Fruit fly (Drosophila melanogaster) whole organism, prepupa: ENCODE data around the gene zye.
A peak's percentile ranks its signal among the peaks of the same experiment; 100 is the strongest.

Experiments used
- CG10631 ChIP-seq: fragments of 200-800 bp; sonication (Bioruptor generic); optimal IDR thresholded peaks from 2 replicates; lab custom pipeline; 2016; ENCODE audit warnings: missing biosample characterization, missing genetic modification characterization
- CG10669 ChIP-seq: fragments of 200-800 bp; sonication (Bioruptor generic); optimal IDR thresholded peaks from 3 replicates; lab custom pipeline; 2018; ENCODE audit warnings: missing biosample characterization, mild to moderate bottlenecking, missing genetic modification characterization, moderate library complexity
- CG11294 ChIP-seq: fragments of 200-800 bp; sonication (Bioruptor generic); IDR thresholded peaks from 2 replicates; pipeline ENCODE4 v1.3.6; 2022; ENCODE audit warnings: missing biosample characterization, missing genetic modification characterization
- CG11762 ChIP-seq: fragments of 200-800 bp; sonication (Bioruptor generic); optimal IDR thresholded peaks from 3 replicates; lab custom pipeline; 2016; ENCODE audit warnings: missing biosample characterization, missing genetic modification characterization; ENCODE audit not compliant: insufficient read depth
- CG11902 ChIP-seq: fragments of 200-800 bp; sonication (Bioruptor generic); optimal IDR thresholded peaks from 3 replicates; lab custom pipeline; 2016; ENCODE audit warnings: missing biosample characterization, missing genetic modification characterization
- CG15336 ChIP-seq: fragments of 200-800 bp; sonication (Bioruptor generic); IDR thresholded peaks from 2 replicates; pipeline ENCODE4 v1.3.6; 2022; ENCODE audit warnings: missing biosample characterization, missing genetic modification characterization
- CG1621 ChIP-seq: fragments of 200-800 bp; sonication (Bioruptor generic); optimal IDR thresholded peaks from 3 replicates; lab custom pipeline; 2018; ENCODE audit warnings: missing biosample characterization, mild to moderate bottlenecking, missing genetic modification characterization
- CG31627 ChIP-seq: fragments of 200-800 bp; sonication (Bioruptor generic); optimal IDR thresholded peaks from 3 replicates; lab custom pipeline; 2016; ENCODE audit warnings: missing biosample characterization, missing genetic modification characterization
- CG34406 ChIP-seq: fragments of 200-800 bp; sonication (Bioruptor generic); optimal IDR thresholded peaks from 3 replicates; lab custom pipeline; 2016; ENCODE audit warnings: missing biosample characterization, missing genetic modification characterization
- CG3919 ChIP-seq: fragments of 200-800 bp; sonication (Bioruptor generic); optimal IDR thresholded peaks from 3 replicates; lab custom pipeline; 2016; ENCODE audit warnings: missing biosample characterization, missing genetic modification characterization
- CG6163 ChIP-seq: fragments of 200-800 bp; sonication (Bioruptor generic); IDR thresholded peaks from 3 replicates; pipeline ENCODE4 v1.3.6; 2022; ENCODE audit warnings: missing biosample characterization, missing genetic modification characterization
- CG6276 ChIP-seq: fragments of 200-800 bp; sonication (Bioruptor generic); optimal IDR thresholded peaks from 2 replicates; lab custom pipeline; 2017; ENCODE audit warnings: missing biosample characterization, mild to moderate bottlenecking, missing genetic modification characterization
- CG6808 ChIP-seq: fragments of 200-800 bp; sonication (Bioruptor generic); optimal IDR thresholded peaks from 3 replicates; lab custom pipeline; 2017; ENCODE audit warnings: missing biosample characterization, missing genetic modification characterization, mild to moderate bottlenecking, moderate library complexity, missing genetic modification reagents
- CG7368 ChIP-seq: fragments of 200-800 bp; sonication (Bioruptor generic); optimal IDR thresholded peaks from 3 replicates; lab custom pipeline; 2016; ENCODE audit warnings: missing biosample characterization, missing genetic modification characterization
- CG8119 ChIP-seq: fragments of 200-800 bp; sonication (Bioruptor generic); IDR thresholded peaks from 3 replicates; pipeline ENCODE4 v1.3.6; 2022; ENCODE audit warnings: missing biosample characterization, missing genetic modification characterization
- CG8319 ChIP-seq: fragments of 200-800 bp; sonication (Bioruptor generic); optimal IDR thresholded peaks from 3 replicates; lab custom pipeline; 2016; ENCODE audit warnings: missing biosample characterization, missing genetic modification characterization
- CG8632 ChIP-seq: fragments of 200-800 bp; sonication (Bioruptor generic); optimal IDR thresholded peaks from 3 replicates; lab custom pipeline; 2016; ENCODE audit warnings: missing biosample characterization, missing genetic modification characterization
- CG9139 ChIP-seq: fragments of 200-800 bp; sonication (Bioruptor generic); optimal IDR thresholded peaks from 3 replicates; lab custom pipeline; 2017; ENCODE audit warnings: missing biosample characterization, mild to moderate bottlenecking, missing genetic modification characterization
- Eip75B ChIP-seq: fragments of 200-800 bp; sonication (Bioruptor generic); optimal IDR thresholded peaks from 3 replicates; lab custom pipeline; 2016; ENCODE audit warnings: missing biosample characterization, missing genetic modification characterization
- Eip78C ChIP-seq: fragments of 200-800 bp; sonication (Bioruptor generic); peaks from one replicate; lab custom pipeline; 2016; ENCODE audit warnings: missing biosample characterization, missing genetic modification characterization
- Eip93F ChIP-seq: fragments of 200-800 bp; sonication (Bioruptor generic); optimal IDR thresholded peaks from 2 replicates; lab custom pipeline; 2016; ENCODE audit warnings: missing biosample characterization, mild to moderate bottlenecking, missing genetic modification characterization
- Ets21C ChIP-seq: fragments of 200-800 bp; sonication (Bioruptor generic); optimal IDR thresholded peaks from 3 replicates; lab custom pipeline; 2016; ENCODE audit warnings: missing biosample characterization, missing genetic modification characterization
- Ets96B ChIP-seq: fragments of 200-800 bp; optimal IDR thresholded peaks from 2 replicates; lab custom pipeline; 2019; ENCODE audit warnings: missing biosample characterization, mild to moderate bottlenecking, missing genetic modification characterization, moderate library complexity
- Gug ChIP-seq: fragments of 200-800 bp; sonication (Bioruptor generic); IDR thresholded peaks from 2 replicates; pipeline ENCODE4 v1.3.6; 2022; ENCODE audit warnings: missing biosample characterization, missing genetic modification characterization
- Hr38 ChIP-seq: sonication (Bioruptor generic); optimal IDR thresholded peaks from 2 replicates; lab custom pipeline; 2016; ENCODE audit warnings: missing biosample characterization, missing genetic modification characterization
- Hr39 ChIP-seq: fragments of 200-800 bp; sonication (Bioruptor generic); optimal IDR thresholded peaks from 2 replicates; lab custom pipeline; 2016; ENCODE audit warnings: missing biosample characterization, missing genetic modification characterization
- Hr4 ChIP-seq: fragments of 200-800 bp; sonication (Bioruptor generic); optimal IDR thresholded peaks from 3 replicates; lab custom pipeline; 2016; ENCODE audit warnings: missing biosample characterization, missing genetic modification characterization
- Lpt ChIP-seq: fragments of 200-800 bp; sonication (Bioruptor generic); optimal IDR thresholded peaks from 3 replicates; lab custom pipeline; 2016; ENCODE audit warnings: missing biosample characterization, missing genetic modification characterization
- Met ChIP-seq: fragments of 200-800 bp; sonication (Bioruptor generic); optimal IDR thresholded peaks from 3 replicates; lab custom pipeline; 2016; ENCODE audit warnings: missing biosample characterization, missing genetic modification characterization
- OdsH ChIP-seq: fragments of 200-800 bp; sonication (Bioruptor generic); optimal IDR thresholded peaks from 3 replicates; lab custom pipeline; 2016; ENCODE audit warnings: missing biosample characterization, missing genetic modification characterization
- Smox ChIP-seq: fragments of 200-800 bp; sonication (Bioruptor generic); optimal IDR thresholded peaks from 3 replicates; lab custom pipeline; 2016; ENCODE audit warnings: missing biosample characterization, missing genetic modification characterization
- Sox102F ChIP-seq: fragments of 200-800 bp; sonication (Bioruptor generic); optimal IDR thresholded peaks from 2 replicates; lab custom pipeline; 2016; ENCODE audit warnings: missing biosample characterization, mild to moderate bottlenecking, missing genetic modification characterization
- Sox15 ChIP-seq: fragments of 200-800 bp; sonication (Bioruptor generic); optimal IDR thresholded peaks from 3 replicates; lab custom pipeline; 2016; ENCODE audit warnings: missing biosample characterization, missing genetic modification characterization
- achi ChIP-seq: fragments of 200-800 bp; sonication (Bioruptor generic); optimal IDR thresholded peaks from 3 replicates; lab custom pipeline; 2016; ENCODE audit warnings: missing biosample characterization, missing genetic modification characterization
- cyc ChIP-seq: fragments of 200-800 bp; sonication (Bioruptor generic); optimal IDR thresholded peaks from 3 replicates; lab custom pipeline; 2016; ENCODE audit warnings: missing biosample characterization, missing genetic modification characterization
- dac ChIP-seq: fragments of 200-800 bp; sonication (Bioruptor generic); optimal IDR thresholded peaks from 2 replicates; lab custom pipeline; 2017; ENCODE audit warnings: missing biosample characterization, mild to moderate bottlenecking, missing genetic modification characterization
- dsx ChIP-seq: fragments of 200-800 bp; optimal IDR thresholded peaks from 3 replicates; lab custom pipeline; 2019; ENCODE audit warnings: missing biosample characterization, mild to moderate bottlenecking, missing genetic modification characterization, moderate library complexity; ENCODE audit not compliant: poor library complexity, severe bottlenecking
- eg ChIP-seq: fragments of 200-800 bp; sonication (Bioruptor generic); IDR thresholded peaks from 3 replicates; pipeline ENCODE4 v1.3.6; 2022; ENCODE audit warnings: missing biosample characterization, missing genetic modification characterization
- esn ChIP-seq: fragments of 200-800 bp; sonication (Bioruptor generic); optimal IDR thresholded peaks from 2 replicates; lab custom pipeline; 2016; ENCODE audit warnings: missing biosample characterization, mild to moderate bottlenecking, missing genetic modification characterization, moderate library complexity
- fd59A ChIP-seq: fragments of 200-800 bp; sonication (Bioruptor generic); optimal IDR thresholded peaks from 2 replicates; lab custom pipeline; 2017; ENCODE audit warnings: missing biosample characterization, mild to moderate bottlenecking, missing genetic modification characterization, missing genetic modification reagents
- fd85E ChIP-seq: fragments of 200-800 bp; sonication (Bioruptor generic); optimal IDR thresholded peaks from 3 replicates; lab custom pipeline; 2016; ENCODE audit warnings: missing biosample characterization, missing genetic modification characterization
- fkh ChIP-seq: fragments of 200-800 bp; sonication (Bioruptor generic); optimal IDR thresholded peaks from 3 replicates; lab custom pipeline; 2017; ENCODE audit warnings: missing biosample characterization, mild to moderate bottlenecking, missing genetic modification characterization, moderate library complexity
- net ChIP-seq: fragments of 200-800 bp; sonication (Bioruptor generic); optimal IDR thresholded peaks from 3 replicates; lab custom pipeline; 2016; ENCODE audit warnings: missing biosample characterization, missing genetic modification characterization
- pdm3 ChIP-seq: fragments of 200-800 bp; sonication (Bioruptor generic); optimal IDR thresholded peaks from 3 replicates; lab custom pipeline; 2016; ENCODE audit warnings: missing biosample characterization, missing genetic modification characterization
- salr ChIP-seq, 2 experiments: fragments of 200-800 bp; sonication (Bioruptor generic); optimal IDR thresholded peaks; 3 replicates each; lab custom pipeline; 2016 to 2018; ENCODE audit warnings: missing biosample characterization in 2 of 2, missing genetic modification characterization in 2 of 2, mild to moderate bottlenecking in 1 of 2
- spab ChIP-seq: fragments of 200-800 bp; sonication (Bioruptor generic); optimal IDR thresholded peaks from 2 replicates; lab custom pipeline; 2017; ENCODE audit warnings: missing biosample characterization, mild to moderate bottlenecking, missing genetic modification characterization, missing genetic modification reagents
- ss ChIP-seq, 2 experiments: fragments of 200-800 bp; sonication (Bioruptor generic); optimal IDR thresholded peaks; 2 replicates in 1 of 2; 3 replicates in 1 of 2; lab custom pipeline; 2017 to 2018; ENCODE audit warnings: mild to moderate bottlenecking in 2 of 2, missing biosample characterization in 2 of 2, missing genetic modification characterization in 2 of 2, moderate library complexity in 1 of 2
- svp ChIP-seq: fragments of 200-800 bp; sonication (Bioruptor generic); peaks from one replicate; lab custom pipeline; 2016; ENCODE audit warnings: missing biosample characterization, missing genetic modification characterization
- topi ChIP-seq: fragments of 200-800 bp; sonication (Bioruptor generic); optimal IDR thresholded peaks from 3 replicates; lab custom pipeline; 2016; ENCODE audit warnings: missing biosample characterization, missing genetic modification characterization

zye gene

dm6 chr3L:20398243-20399222 is 14.9 kb upstream of the zye start:
- TF ChIP-seq fd59A (GFP tag; lab: Kevin White, UChicago) (peak; percentile 75), Gug (GFP tag; lab: Robert Waterston, UW) (peak; percentile 52; the same call in 1 of the 2 replicates), Sox15 (GFP tag; lab: Kevin White, UChicago) (peak; percentile 70), salr (GFP tag; optimal IDR thresholded peaks at IDR 0.05; lab: Kevin White, UChicago) (peak; percentile 34 to 85), CG11294 (GFP tag; lab: Robert Waterston, UW) (peak; percentile 65; the same call in 1 of the 2 replicates), CG1621 (peak; percentile 39), Smox (peak; percentile 75), topi (GFP tag; lab: Kevin White, UChicago) (peak; percentile 73), ss (GFP tag; optimal IDR thresholded peaks at IDR 0.05; lab: Kevin White, UChicago) (peak in 1 of 2 experiments; percentile 54), CG11902 (GFP tag; lab: Kevin White, UChicago) (peak; percentile 62), CG8119 (peak; percentile 76), CG11762 (GFP tag; lab: Kevin White, UChicago) (peak; percentile 77), Met (peak; percentile 76), esn (GFP tag; lab: Kevin White, UChicago) (peak; percentile 79), CG6276 (GFP tag; lab: Kevin White, UChicago) (peak; percentile 84), fkh (GFP tag; lab: Kevin White, UChicago) (peak; percentile 62), Hr39 (GFP tag; lab: Kevin White, UChicago) (peak; percentile 65), CG8632 (GFP tag; lab: Kevin White, UChicago) (peak; percentile 79), Ets21C (GFP tag; lab: Kevin White, UChicago) (peak; percentile 50), CG7368 (GFP tag; lab: Kevin White, UChicago) (peak; percentile 74), net (peak; percentile 81), Eip78C (GFP tag; lab: Kevin White, UChicago) (peak; percentile 95), Eip75B (GFP tag; lab: Kevin White, UChicago) (peak; percentile 88), CG8319 (peak; percentile 69), eg (peak; percentile 77), achi (GFP tag; lab: Kevin White, UChicago) (peak; percentile 80), CG15336 (GFP tag; lab: Robert Waterston, UW) (peak; percentile 85), CG9139 (GFP tag; lab: Kevin White, UChicago) (peak; percentile 12), pdm3 (GFP tag; lab: Kevin White, UChicago) (peak; percentile 85), dsx (GFP tag; lab: Kevin White, UChicago) (peak; percentile 67), spab (GFP tag; lab: Kevin White, UChicago) (peak; percentile 71), OdsH (GFP tag; lab: Kevin White, UChicago) (peak; percentile 79), CG6808 (GFP tag; lab: Kevin White, UChicago) (peak; percentile 65), fd85E (GFP tag; lab: Kevin White, UChicago) (peak; percentile 2), dac (peak; percentile 82), Lpt (peak; percentile 84), CG10669 (GFP tag; lab: Kevin White, UChicago) (peak; percentile 70), Sox102F (GFP tag; lab: Kevin White, UChicago) (peak; percentile 78), Hr4 (GFP tag; lab: Kevin White, UChicago) (peak; percentile 88), CG31627 (peak; percentile 61), CG6163 (GFP tag; lab: Robert Waterston, UW) (peak; percentile 64), Eip93F (peak; percentile 11), CG34406 (GFP tag; lab: Kevin White, UChicago) (peak; percentile 80), Hr38 (GFP tag; lab: Kevin White, UChicago) (no peak), CG3919 (GFP tag; lab: Kevin White, UChicago) (peak; percentile 84), CG10631 (GFP tag; lab: Kevin White, UChicago) (peak; percentile 82), Ets96B (tag; lab: Kevin White, UChicago) (peak; percentile 79), svp (GFP tag; lab: Kevin White, UChicago) (peak; percentile 89), cyc (GFP tag; lab: Kevin White, UChicago) (peak; percentile 59)
